Fruit fly (Drosophila melanogaster) whole organism, pupa: ENCODE data around the gene goe.

Experiments used
- CG10348 ChIP-seq: fragments of 200-800 bp; sonication (Bioruptor generic); IDR thresholded peaks from 2 replicates; pipeline ENCODE4 v1.3.6; 2022; ENCODE audit warnings: missing biosample characterization, missing genetic modification characterization
- CG12605 ChIP-seq: fragments of 200-800 bp; sonication (Bioruptor generic); IDR thresholded peaks from 2 replicates; pipeline ENCODE4 v1.3.6; 2022; ENCODE audit warnings: missing biosample characterization, missing genetic modification characterization
- CG13204 ChIP-seq: fragments of 200-800 bp; sonication (Bioruptor generic); optimal IDR thresholded peaks from 2 replicates; lab custom pipeline; 2018; ENCODE audit warnings: missing biosample characterization, mild to moderate bottlenecking, missing genetic modification characterization, moderate library complexity
- CG14655 ChIP-seq: fragments of 200-800 bp; sonication (Bioruptor generic); optimal IDR thresholded peaks from 3 replicates; lab custom pipeline; 2017; ENCODE audit warnings: mild to moderate bottlenecking, missing biosample characterization, missing genetic modification reagents, missing genetic modification characterization
- CG15710 ChIP-seq: fragments of 200-800 bp; sonication (Bioruptor generic); optimal IDR thresholded peaks from 2 replicates; lab custom pipeline; 2018; ENCODE audit warnings: missing biosample characterization, mild to moderate bottlenecking, missing genetic modification characterization, moderate library complexity
- CG17806 ChIP-seq: fragments of 200-800 bp; sonication (Bioruptor generic); optimal IDR thresholded peaks from 2 replicates; lab custom pipeline; 2018; ENCODE audit warnings: missing biosample characterization, mild to moderate bottlenecking, missing genetic modification characterization, moderate library complexity
- CG32121 ChIP-seq: fragments of 200-800 bp; sonication (Bioruptor generic); IDR thresholded peaks from 2 replicates; pipeline ENCODE4 v1.3.6; 2022; ENCODE audit warnings: missing biosample characterization, missing genetic modification characterization
- CG34367 ChIP-seq: fragments of 200-800 bp; sonication (Bioruptor generic); optimal IDR thresholded peaks from 2 replicates; lab custom pipeline; 2018; ENCODE audit warnings: missing biosample characterization, mild to moderate bottlenecking, missing genetic modification characterization
- CG4496 ChIP-seq: fragments of 200-800 bp; sonication (Bioruptor generic); IDR thresholded peaks from 3 replicates; pipeline ENCODE4 v1.3.6; 2022; ENCODE audit warnings: missing biosample characterization, missing genetic modification characterization
- CG8159 ChIP-seq: fragments of 200-800 bp; sonication (Bioruptor generic); optimal IDR thresholded peaks from 3 replicates; lab custom pipeline; 2018; ENCODE audit warnings: missing biosample characterization, mild to moderate bottlenecking, missing genetic modification characterization, moderate library complexity
- CG8301 ChIP-seq: fragments of 200-800 bp; sonication (Bioruptor generic); optimal IDR thresholded peaks from 2 replicates; lab custom pipeline; 2018; ENCODE audit warnings: missing biosample characterization, mild to moderate bottlenecking, missing genetic modification characterization
- CG9948 ChIP-seq: fragments of 200-800 bp; sonication (Bioruptor generic); optimal IDR thresholded peaks from 2 replicates; lab custom pipeline; 2018; ENCODE audit warnings: missing biosample characterization, mild to moderate bottlenecking, missing genetic modification characterization, moderate library complexity
- D1 ChIP-seq: fragments of 200-800 bp; sonication (Bioruptor generic); optimal IDR thresholded peaks from 2 replicates; lab custom pipeline; 2018; ENCODE audit warnings: missing biosample characterization, mild to moderate bottlenecking, missing genetic modification characterization, moderate library complexity
- EcR ChIP-seq: fragments of 200-800 bp; sonication (Bioruptor generic); optimal IDR thresholded peaks from 3 replicates; lab custom pipeline; 2019; ENCODE audit warnings: missing biosample characterization, missing genetic modification characterization, mild to moderate bottlenecking, moderate library complexity, missing genetic modification reagents
- Ets98B ChIP-seq: fragments of 200-800 bp; sonication (Bioruptor generic); IDR thresholded peaks from 2 replicates; pipeline ENCODE4 v1.3.6; 2022; ENCODE audit warnings: missing biosample characterization, missing genetic modification characterization
- Pif1A ChIP-seq: fragments of 200-800 bp; sonication (Bioruptor generic); optimal IDR thresholded peaks from 3 replicates; lab custom pipeline; 2016; ENCODE audit warnings: missing biosample characterization, missing genetic modification characterization
- Pif1B ChIP-seq: fragments of 200-800 bp; sonication (Bioruptor generic); optimal IDR thresholded peaks from 3 replicates; lab custom pipeline; 2016; ENCODE audit warnings: missing biosample characterization, missing genetic modification characterization
- Snoo ChIP-seq: fragments of 200-800 bp; sonication (Bioruptor generic); optimal IDR thresholded peaks from 3 replicates; lab custom pipeline; 2017; ENCODE audit warnings: missing biosample characterization, mild to moderate bottlenecking, missing genetic modification characterization, inconsistent platforms
- fd96Ca ChIP-seq: fragments of 200-800 bp; sonication (Bioruptor generic); IDR thresholded peaks from 3 replicates; pipeline ENCODE4 v1.3.6; 2022; ENCODE audit warnings: missing biosample characterization, missing genetic modification characterization
- gl ChIP-seq: fragments of 200-800 bp; sonication (Bioruptor generic); optimal IDR thresholded peaks from 2 replicates; lab custom pipeline; 2018; ENCODE audit warnings: missing biosample characterization, mild to moderate bottlenecking, missing genetic modification characterization
- rn ChIP-seq: fragments of 200-800 bp; sonication (Bioruptor generic); IDR thresholded peaks from 2 replicates; pipeline ENCODE4 v1.3.6; 2022; ENCODE audit warnings: missing biosample characterization, missing genetic modification characterization

The goe gene

dm6 chrX:16744345-16744744 lies 7.4 kb downstream of the goe start:
- no peak for TF ChIP-seq CG8301 (tag; lab: Kevin White, UChicago)
- no peak for TF ChIP-seq rn (GFP tag; lab: Robert Waterston, UW)
- TF ChIP-seq CG10348: no peak
- TF ChIP-seq CG32121 (GFP tag; lab: Robert Waterston, UW): no peak
- no peak for TF ChIP-seq CG13204 (GFP tag; lab: Kevin White, UChicago)
- no peak for TF ChIP-seq CG17806
- no peak for TF ChIP-seq CG8159 (tag; lab: Kevin White, UChicago)
- no peak for TF ChIP-seq CG4496
- TF ChIP-seq Snoo (tag; lab: Kevin White, UChicago): no peak
- TF ChIP-seq D1: no peak
- TF ChIP-seq CG34367 (tag; lab: Kevin White, UChicago): no peak
- no peak for TF ChIP-seq gl
- TF ChIP-seq CG15710: no peak
- no peak for TF ChIP-seq Ets98B
- no peak for TF ChIP-seq fd96Ca (GFP tag; lab: Robert Waterston, UW)
- TF ChIP-seq Pif1A (GFP tag; lab: Kevin White, UChicago): no peak
- TF ChIP-seq CG14655 (GFP tag; lab: Kevin White, UChicago): no peak
- TF ChIP-seq CG12605: no peak
- no peak for TF ChIP-seq CG9948 (tag; lab: Kevin White, UChicago)
- no peak for TF ChIP-seq Pif1B (GFP tag; lab: Kevin White, UChicago)
- TF ChIP-seq, all 21 proteins: peak for 0

dm6 chrX:16742547-16742946 lies 9.2 kb downstream of the goe start, which contains the start of gene Twdlalpha:
Gene Twdlalpha (plus strand): TSS chrX:16742847.
- no peak for TF ChIP-seq CG8301 (tag; lab: Kevin White, UChicago)
- TF ChIP-seq CG9948 (tag; lab: Kevin White, UChicago): no peak
- no peak for TF ChIP-seq CG4496
- TF ChIP-seq CG10348: no peak
- no peak for TF ChIP-seq gl
- TF ChIP-seq, all 21 proteins: peak for 0

DNA sequence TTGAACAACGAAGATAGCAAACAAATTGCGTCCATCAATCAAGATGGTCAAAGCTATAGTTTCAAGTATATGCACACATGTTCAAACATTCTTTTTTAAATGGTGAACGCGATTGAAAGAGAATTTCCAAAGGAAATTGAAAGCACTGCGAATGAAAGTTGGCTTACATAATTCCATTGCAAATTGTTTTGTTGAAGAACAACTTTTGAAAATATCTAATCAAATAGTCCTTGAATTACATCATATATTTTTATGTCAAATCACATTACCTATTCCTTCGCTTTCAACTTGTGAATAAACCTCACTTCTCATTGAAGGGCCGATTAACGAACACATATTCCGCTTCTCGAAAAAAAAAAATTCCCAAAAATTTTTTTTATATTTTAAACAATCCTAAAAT lies 11.1 kb downstream of the goe start, which contains the start of gene CG32568:
Gene CG32568, plus strand, starts transcription at position 301 of the 400 bp plus-strand sequence.
- TF ChIP-seq CG32121 (GFP tag; lab: Robert Waterston, UW) (no peak), rn (GFP tag; lab: Robert Waterston, UW) (no peak), Pif1B (GFP tag; lab: Kevin White, UChicago) (no peak), EcR (GFP tag; lab: Kevin White, UChicago) (no peak), CG12605 (no peak), CG9948 (tag; lab: Kevin White, UChicago) (no peak), fd96Ca (GFP tag; lab: Robert Waterston, UW) (no peak), CG17806 (no peak), gl (no peak), CG8159 (tag; lab: Kevin White, UChicago) (no peak), CG10348 (no peak), CG15710 (no peak), Snoo (tag; lab: Kevin White, UChicago) (no peak), CG34367 (tag; lab: Kevin White, UChicago) (no peak), D1 (no peak), CG14655 (GFP tag; lab: Kevin White, UChicago) (no peak), Ets98B (no peak)

dm6 chrX:16737878-16738277 lies 13.8 kb downstream of the goe start, which contains the start of gene TwdlZ:
Gene TwdlZ (plus strand): TSS chrX:16738178.
- TF ChIP-seq CG9948 (tag; lab: Kevin White, UChicago): no peak
- no peak for TF ChIP-seq CG13204 (GFP tag; lab: Kevin White, UChicago)
- TF ChIP-seq EcR (GFP tag; lab: Kevin White, UChicago): no peak

- no peak for TF ChIP-seq CG13204 (GFP tag; lab: Kevin White, UChicago)
- no peak for TF ChIP-seq Pif1A (GFP tag; lab: Kevin White, UChicago)
- no peak for TF ChIP-seq Pif1B (GFP tag; lab: Kevin White, UChicago)
- TF ChIP-seq CG8301 (tag; lab: Kevin White, UChicago): no peak
- no peak for TF ChIP-seq D1
- no peak for TF ChIP-seq CG4496
- TF ChIP-seq CG32121 (GFP tag; lab: Robert Waterston, UW): no peak
- TF ChIP-seq EcR (GFP tag; lab: Kevin White, UChicago): no peak
- TF ChIP-seq CG17806: no peak
- TF ChIP-seq gl: no peak
Observed at dm6 chrX:16736180-16736579, 15.5 kb downstream of the goe start.

DNA sequence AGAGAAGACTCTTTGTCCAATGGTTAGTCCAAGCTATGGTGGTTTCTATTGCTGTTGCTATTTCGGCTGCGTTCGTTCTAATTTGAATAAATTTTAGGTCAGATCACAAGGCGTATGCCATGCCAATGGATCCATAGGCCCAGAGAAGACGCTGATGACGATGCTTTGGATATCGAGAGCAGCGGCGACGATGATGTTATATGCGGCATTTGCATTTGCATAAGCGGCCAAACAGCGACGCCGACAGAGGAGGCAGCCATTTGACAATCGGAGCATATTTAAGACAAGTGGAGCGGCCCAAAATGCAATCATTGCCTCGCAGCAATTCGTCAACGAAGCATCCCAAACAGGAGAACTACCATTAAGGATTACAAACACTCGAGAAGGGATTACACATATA lies 17.1 kb downstream of the goe start, which contains the start of gene TwdlY:
Gene TwdlY, plus strand, starts transcription at position 301 of the 400 bp plus-strand sequence.
- TF ChIP-seq CG13204 (GFP tag; lab: Kevin White, UChicago): no peak
- TF ChIP-seq CG12605: no peak
- TF ChIP-seq CG34367 (tag; lab: Kevin White, UChicago): no peak
- no peak for TF ChIP-seq rn (GFP tag; lab: Robert Waterston, UW)
- no peak for TF ChIP-seq CG9948 (tag; lab: Kevin White, UChicago)
- TF ChIP-seq CG10348: no peak
- TF ChIP-seq D1: no peak
- TF ChIP-seq CG8159 (tag; lab: Kevin White, UChicago): no peak
- TF ChIP-seq CG4496: no peak
- TF ChIP-seq Ets98B: no peak
- no peak for TF ChIP-seq CG8301 (tag; lab: Kevin White, UChicago)
- TF ChIP-seq Pif1A (GFP tag; lab: Kevin White, UChicago): no peak
- no peak for TF ChIP-seq EcR (GFP tag; lab: Kevin White, UChicago)
- TF ChIP-seq CG32121 (GFP tag; lab: Robert Waterston, UW): no peak

DNA sequence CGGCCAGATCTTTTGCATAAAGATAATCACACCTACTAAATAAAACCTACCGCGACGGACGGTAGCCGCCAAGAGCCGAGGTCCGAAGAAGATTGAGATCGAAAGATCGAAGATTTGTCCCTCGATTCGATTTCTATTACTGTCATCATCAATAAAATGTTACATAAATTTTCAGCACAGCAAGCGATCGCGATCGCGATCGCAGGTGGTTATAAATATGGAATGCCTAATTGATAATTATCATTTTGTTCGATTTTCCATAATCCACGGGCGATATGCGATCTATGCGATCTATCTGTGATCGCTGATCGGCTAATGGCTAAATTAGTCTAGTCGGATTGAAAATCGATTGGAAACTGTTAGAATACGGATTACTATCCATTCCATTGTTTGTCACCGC lies 18.5 kb downstream of the goe start:
- no peak for TF ChIP-seq rn (GFP tag; lab: Robert Waterston, UW)
- no peak for TF ChIP-seq CG34367 (tag; lab: Kevin White, UChicago)
- no peak for TF ChIP-seq CG15710
- TF ChIP-seq Pif1A (GFP tag; lab: Kevin White, UChicago): no peak
- TF ChIP-seq Pif1B (GFP tag; lab: Kevin White, UChicago): no peak
- no peak for TF ChIP-seq CG10348
- no peak for TF ChIP-seq CG13204 (GFP tag; lab: Kevin White, UChicago)
- no peak for TF ChIP-seq CG9948 (tag; lab: Kevin White, UChicago)
- TF ChIP-seq CG8301 (tag; lab: Kevin White, UChicago): no peak
- no peak for TF ChIP-seq CG12605
- TF ChIP-seq CG14655 (GFP tag; lab: Kevin White, UChicago): no peak
